Worm (Caenorhabditis elegans): ENCODE measurements around the gene cyp-29A4.

The cyp-29A4 gene

ce11 chrV:9677977-9678376 is 23.4 kb downstream of the cyp-29A4 start, which contains the start of gene cthd-1:
TSS of gene cthd-1 (plus strand) at chrV:9678277.
- no peak for TF ChIP-seq tab-1 (GFP tag; IDR thresholded peaks at IDR 0.05)
- TF ChIP-seq flt-1 (GFP tag; IDR thresholded peaks at IDR 0.05): no peak

ce11 chrV:9679166-9679565 is 24.6 kb downstream of the cyp-29A4 start, which contains the start of gene ZK287.9:
TSS of gene ZK287.9 (plus strand) at chrV:9679357.
- no peak for TF ChIP-seq cog-1 (tag; optimal IDR thresholded peaks at IDR 0.05)
- no peak for TF ChIP-seq ref-1 (GFP tag; conservative IDR thresholded peaks at IDR 0.05)
- no peak for TF ChIP-seq tab-1 (GFP tag; IDR thresholded peaks at IDR 0.05)
- no peak for TF ChIP-seq ztf-23 (GFP tag; IDR thresholded peaks at IDR 0.05)
- TF ChIP-seq klf-2 (GFP tag; conservative IDR thresholded peaks at IDR 0.05): no peak
- TF ChIP-seq med-1 (GFP tag; optimal IDR thresholded peaks at IDR 0.05; ENCODE audit: insufficient read depth): no peak
- no peak for TF ChIP-seq flt-1 (GFP tag; IDR thresholded peaks at IDR 0.05)
- TF ChIP-seq ztf-29 (GFP tag; IDR thresholded peaks at IDR 0.05): no peak
- TF ChIP-seq T22C8.4 (GFP tag; IDR thresholded peaks at IDR 0.05): no peak

- TF ChIP-seq klf-2 (GFP tag; conservative IDR thresholded peaks at IDR 0.05): no peak
- TF ChIP-seq ztf-29 (GFP tag; IDR thresholded peaks at IDR 0.05): no peak
- no peak for TF ChIP-seq tab-1 (GFP tag; IDR thresholded peaks at IDR 0.05)
- TF ChIP-seq T22C8.4 (GFP tag; IDR thresholded peaks at IDR 0.05): no peak
- TF ChIP-seq cog-1 (tag; optimal IDR thresholded peaks at IDR 0.05): no peak
- no peak for TF ChIP-seq med-1 (GFP tag; optimal IDR thresholded peaks at IDR 0.05; ENCODE audit: insufficient read depth)
- TF ChIP-seq ref-1 (GFP tag; conservative IDR thresholded peaks at IDR 0.05): no peak
- no peak for TF ChIP-seq ztf-23 (GFP tag; IDR thresholded peaks at IDR 0.05)
- TF ChIP-seq flt-1 (GFP tag; IDR thresholded peaks at IDR 0.05): no peak
These were observed 25.7 kb downstream of the cyp-29A4 start for ce11 chrV:9680260-9680659.

- TF ChIP-seq ztf-29 (GFP tag; IDR thresholded peaks at IDR 0.05): no peak
- no peak for TF ChIP-seq klf-2 (GFP tag; conservative IDR thresholded peaks at IDR 0.05)
- no peak for TF ChIP-seq T22C8.4 (GFP tag; IDR thresholded peaks at IDR 0.05)
- TF ChIP-seq tab-1 (GFP tag; IDR thresholded peaks at IDR 0.05): no peak
- TF ChIP-seq cog-1 (tag; optimal IDR thresholded peaks at IDR 0.05): no peak
- TF ChIP-seq ztf-23 (GFP tag; IDR thresholded peaks at IDR 0.05): no peak
These were observed 31.0 kb downstream of the cyp-29A4 start, which contains the start of gene ZK287.4 for ce11 chrV:9685559-9685958. TSS of gene ZK287.4 (minus strand) at chrV:9685659.

- TF ChIP-seq tab-1 (GFP tag; IDR thresholded peaks at IDR 0.05) (no peak), cog-1 (tag; optimal IDR thresholded peaks at IDR 0.05) (no peak), ref-1 (GFP tag; conservative IDR thresholded peaks at IDR 0.05) (no peak), ztf-23 (GFP tag; IDR thresholded peaks at IDR 0.05) (no peak), klf-2 (GFP tag; conservative IDR thresholded peaks at IDR 0.05) (no peak), med-1 (GFP tag; optimal IDR thresholded peaks at IDR 0.05; ENCODE audit: insufficient read depth) (no peak), T22C8.4 (GFP tag; IDR thresholded peaks at IDR 0.05) (no peak), ztf-29 (GFP tag; IDR thresholded peaks at IDR 0.05) (no peak), flt-1 (GFP tag; IDR thresholded peaks at IDR 0.05) (no peak)
These were observed 34.8 kb downstream of the cyp-29A4 start for ce11 chrV:9689364-9689763.

- no peak for TF ChIP-seq tab-1 (GFP tag; IDR thresholded peaks at IDR 0.05)
- no peak for TF ChIP-seq T22C8.4 (GFP tag; IDR thresholded peaks at IDR 0.05)
- TF ChIP-seq flt-1 (GFP tag; IDR thresholded peaks at IDR 0.05): no peak
- no peak for TF ChIP-seq klf-2 (GFP tag; conservative IDR thresholded peaks at IDR 0.05)
- no peak for TF ChIP-seq med-1 (GFP tag; optimal IDR thresholded peaks at IDR 0.05; ENCODE audit: insufficient read depth)
- TF ChIP-seq ztf-29 (GFP tag; IDR thresholded peaks at IDR 0.05): no peak
- no peak for TF ChIP-seq ztf-23 (GFP tag; IDR thresholded peaks at IDR 0.05)
- no peak for TF ChIP-seq ref-1 (GFP tag; conservative IDR thresholded peaks at IDR 0.05)
- TF ChIP-seq cog-1 (tag; optimal IDR thresholded peaks at IDR 0.05): no peak
These were observed 35.6 kb downstream of the cyp-29A4 start, which contains the start of gene rbx-1 for ce11 chrV:9690099-9690572. TSS of gene rbx-1 (minus strand) at chrV:9690522.

- TF ChIP-seq ref-1 (GFP tag; conservative IDR thresholded peaks at IDR 0.05) (no peak), ztf-29 (GFP tag; IDR thresholded peaks at IDR 0.05) (no peak), cog-1 (tag; optimal IDR thresholded peaks at IDR 0.05) (no peak), ztf-23 (GFP tag; IDR thresholded peaks at IDR 0.05) (0 out of 2 replicates have a peak, but pooled peaks have one; percentile 31), T22C8.4 (GFP tag; IDR thresholded peaks at IDR 0.05) (no peak), med-1 (GFP tag; optimal IDR thresholded peaks at IDR 0.05; ENCODE audit: insufficient read depth) (no peak), flt-1 (GFP tag; IDR thresholded peaks at IDR 0.05) (no peak), klf-2 (GFP tag; conservative IDR thresholded peaks at IDR 0.05) (no peak)
These were observed 36.2 kb downstream of the cyp-29A4 start for ce11 chrV:9690728-9691127.

ce11 chrV:9692109-9692581 is 37.6 kb downstream of the cyp-29A4 start, which contains the start of gene ztf-9:
TSS of gene ztf-9 (minus strand) at chrV:9692159.
- TF ChIP-seq cog-1 (tag; optimal IDR thresholded peaks at IDR 0.05) (no peak), klf-2 (GFP tag; conservative IDR thresholded peaks at IDR 0.05) (no peak), ztf-23 (GFP tag; IDR thresholded peaks at IDR 0.05) (0 out of 2 replicates have a peak, but pooled peaks have one; percentile 43), ref-1 (GFP tag; conservative IDR thresholded peaks at IDR 0.05) (no peak), T22C8.4 (GFP tag; IDR thresholded peaks at IDR 0.05) (no peak), med-1 (GFP tag; optimal IDR thresholded peaks at IDR 0.05; ENCODE audit: insufficient read depth) (no peak), tab-1 (GFP tag; IDR thresholded peaks at IDR 0.05) (no peak), ztf-29 (GFP tag; IDR thresholded peaks at IDR 0.05) (0 out of 2 replicates have a peak, but pooled peaks have one; percentile 30), flt-1 (GFP tag; IDR thresholded peaks at IDR 0.05) (peak; percentile 50; the same call in 1 of the 2 replicates)

- TF ChIP-seq klf-2 (GFP tag; conservative IDR thresholded peaks at IDR 0.05) (no peak), ztf-23 (GFP tag; IDR thresholded peaks at IDR 0.05) (no peak), T22C8.4 (GFP tag; IDR thresholded peaks at IDR 0.05) (no peak), cog-1 (tag; optimal IDR thresholded peaks at IDR 0.05) (no peak), ztf-29 (GFP tag; IDR thresholded peaks at IDR 0.05) (no peak), tab-1 (GFP tag; IDR thresholded peaks at IDR 0.05) (no peak), flt-1 (GFP tag; IDR thresholded peaks at IDR 0.05) (no peak), ref-1 (GFP tag; conservative IDR thresholded peaks at IDR 0.05) (no peak), med-1 (GFP tag; optimal IDR thresholded peaks at IDR 0.05; ENCODE audit: insufficient read depth) (no peak)
These were observed 38.1 kb downstream of the cyp-29A4 start, which contains the start of gene ZK287.7 for ce11 chrV:9692649-9693112. TSS of gene ZK287.7 (plus strand) at chrV:9693062.

All from whole organism, midembryonic.